Fruit fly (Drosophila melanogaster): ENCODE measurements around the gene CG32263.

CG32263 gene

DNA sequence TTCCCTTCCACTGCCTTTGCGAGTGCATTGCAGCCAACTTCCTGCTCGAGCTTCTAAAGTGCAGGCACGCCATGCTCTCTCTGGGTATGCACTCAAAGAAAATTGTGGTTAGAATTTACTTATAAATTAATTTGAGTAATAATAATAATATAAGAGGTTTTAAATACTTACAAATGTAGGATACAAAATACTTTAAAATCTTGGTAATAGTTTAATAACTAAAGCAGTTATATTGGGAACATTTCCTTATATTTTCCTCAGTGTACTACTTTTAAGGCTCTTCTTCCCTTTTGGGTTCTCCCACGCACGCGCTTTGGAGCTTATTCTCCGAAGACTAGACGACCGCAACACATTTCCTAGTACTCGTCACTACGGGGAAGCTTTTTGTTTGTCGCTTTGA is 15.6 kb upstream of the CG32263 start (continued):
- TF ChIP-seq Hr83 (GFP tag; optimal IDR thresholded peaks at IDR 0.05; ENCODE audit: poor library complexity, severe bottlenecking) = no peak
- no peak for TF ChIP-seq GATAd (GFP tag; optimal IDR thresholded peaks at IDR 0.05)
- no peak for TF ChIP-seq woc (GFP tag; optimal IDR thresholded peaks at IDR 0.05)
- TF ChIP-seq Mio (GFP tag; optimal IDR thresholded peaks at IDR 0.05) = no peak
- TF ChIP-seq jim (GFP tag; optimal IDR thresholded peaks at IDR 0.05) = no peak
- TF ChIP-seq Dif (GFP tag; optimal IDR thresholded peaks at IDR 0.05; ENCODE audit: partially characterized antibody) = no peak

DNA sequence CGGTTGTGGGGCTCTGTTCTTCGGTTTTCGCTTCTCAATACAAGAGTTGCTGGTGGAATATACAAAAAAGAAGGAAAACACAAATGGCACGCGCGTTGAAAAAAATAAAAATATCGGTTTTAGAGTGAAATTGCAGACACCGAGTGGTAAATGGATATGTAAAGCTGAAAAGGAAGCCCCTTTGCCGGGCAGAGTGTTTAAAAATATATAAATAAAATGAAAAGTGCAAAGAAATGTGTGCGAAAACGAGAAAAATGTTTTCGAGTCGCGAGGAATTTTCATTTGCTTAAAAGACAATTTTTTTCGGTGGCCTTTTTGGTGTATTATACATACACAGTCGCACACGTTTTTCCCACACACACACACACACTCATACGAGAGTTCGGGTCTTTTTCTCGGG is 15.0 kb upstream of the CG32263 start:
- TF ChIP-seq dmrt93B (GFP tag; optimal IDR thresholded peaks at IDR 0.05) = no peak
- TF ChIP-seq HLH106 (tag; optimal IDR thresholded peaks at IDR 0.05) = no peak
- TF ChIP-seq pan (optimal IDR thresholded peaks at IDR 0.05) = no peak
- TF ChIP-seq dl (GFP tag; optimal IDR thresholded peaks at IDR 0.05; ENCODE audit: insufficient read depth in 1 of 2, partially characterized antibody in 2 of 2) = no peak
- no peak for TF ChIP-seq woc (GFP tag; optimal IDR thresholded peaks at IDR 0.05)
- TF ChIP-seq lola (GFP tag; optimal IDR thresholded peaks at IDR 0.05) = no peak
- no peak for TF ChIP-seq Mio (GFP tag; optimal IDR thresholded peaks at IDR 0.05)
- TF ChIP-seq Vsx2 (GFP tag; optimal IDR thresholded peaks at IDR 0.05; ENCODE audit: partially characterized antibody) = no peak
- TF ChIP-seq fru (GFP tag; optimal IDR thresholded peaks at IDR 0.05) = no peak
- TF ChIP-seq Dfd (GFP tag; optimal IDR thresholded peaks at IDR 0.05) = no peak
- no peak for TF ChIP-seq CrebA (GFP tag; optimal IDR thresholded peaks at IDR 0.05; ENCODE audit: borderline replicate concordance)
- TF ChIP-seq N (GFP tag; optimal IDR thresholded peaks at IDR 0.05) = no peak
- no peak for TF ChIP-seq brk (GFP tag; optimal IDR thresholded peaks at IDR 0.05)
- TF ChIP-seq Abd-B (GFP tag; optimal IDR thresholded peaks at IDR 0.05) = no peak
- no peak for TF ChIP-seq sv (GFP tag; optimal IDR thresholded peaks at IDR 0.05)

DNA sequence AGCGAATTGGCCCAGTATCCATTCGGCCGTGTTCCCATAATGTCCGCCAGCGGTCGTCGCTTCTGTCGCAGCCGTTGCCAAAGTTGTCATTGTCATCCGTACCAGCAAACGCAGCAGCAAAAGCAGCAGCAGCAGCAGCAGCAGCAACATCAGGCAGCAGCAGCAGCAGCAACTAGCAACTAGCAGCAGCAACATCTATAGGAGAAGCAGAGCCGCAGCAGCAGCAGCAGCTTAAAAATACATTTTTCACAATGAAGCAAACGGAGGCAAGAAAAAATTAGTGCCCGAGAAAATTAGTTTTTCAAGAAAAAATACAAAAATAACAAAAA is 14.5 kb upstream of the CG32263 start:
- peak; percentile 85 for TF ChIP-seq Dfd (GFP tag; optimal IDR thresholded peaks at IDR 0.05)
- no peak for TF ChIP-seq lola (GFP tag; optimal IDR thresholded peaks at IDR 0.05)
- TF ChIP-seq fru (GFP tag; optimal IDR thresholded peaks at IDR 0.05) = no peak

DNA sequence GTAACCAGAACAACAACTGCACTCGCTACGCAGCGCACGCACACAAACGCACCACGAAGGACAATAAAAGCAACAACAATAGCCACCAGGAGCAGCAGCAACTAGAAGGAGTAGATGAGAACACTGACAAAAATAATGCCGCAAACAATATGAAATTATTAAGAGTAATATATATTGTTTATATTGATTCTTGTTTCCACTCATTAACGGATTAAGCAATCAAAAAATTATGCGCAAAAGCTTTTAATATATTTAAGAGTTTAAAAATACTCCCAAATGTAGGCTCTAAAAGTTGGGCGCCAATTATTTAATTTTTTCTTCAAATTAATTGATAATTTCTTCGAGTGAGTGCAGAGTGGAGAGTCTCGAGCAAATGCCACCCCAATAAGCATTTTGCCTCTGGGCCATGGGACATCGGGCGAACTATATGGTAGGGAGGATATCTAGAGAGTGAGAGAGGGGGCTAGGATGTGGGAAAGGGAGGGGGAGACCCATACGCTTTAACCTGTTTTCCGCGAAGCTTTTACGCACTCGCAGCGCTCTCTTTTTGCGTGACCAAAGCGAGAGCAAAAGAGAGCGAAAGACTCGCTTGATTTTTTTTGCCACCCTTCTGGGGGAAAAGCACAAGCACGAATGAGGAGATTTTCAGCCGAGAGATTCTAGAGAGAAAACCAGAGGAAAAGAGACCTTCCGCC is 14.0 kb upstream of the CG32263 start, which contains the start of gene Rdh:
Rdh (plus strand) TSS at position 660 of the 695 bp plus-strand sequence.
- TF ChIP-seq Sp1 (GFP tag; optimal IDR thresholded peaks at IDR 0.05) = peak; percentile 40
- peak; percentile 48 for TF ChIP-seq psq (GFP tag; optimal IDR thresholded peaks at IDR 0.05)
- TF ChIP-seq HLH106 (tag; optimal IDR thresholded peaks at IDR 0.05) = peak; percentile 32
- peak; percentile 32 for TF ChIP-seq Dif (GFP tag; optimal IDR thresholded peaks at IDR 0.05; ENCODE audit: partially characterized antibody)
- no peak for TF ChIP-seq Rel (GFP tag; optimal IDR thresholded peaks at IDR 0.05)
- TF ChIP-seq Rel (tag; optimal IDR thresholded peaks at IDR 0.05) = no peak
- no peak for TF ChIP-seq Jra (GFP tag; optimal IDR thresholded peaks at IDR 0.05)
- peak; percentile 9 for TF ChIP-seq br (GFP tag; optimal IDR thresholded peaks at IDR 0.05)
- TF ChIP-seq Hr78 (GFP tag; optimal IDR thresholded peaks at IDR 0.05) = no peak
- peak; percentile 13 for TF ChIP-seq Dfd (GFP tag; optimal IDR thresholded peaks at IDR 0.05)
- TF ChIP-seq dl (GFP tag; optimal IDR thresholded peaks at IDR 0.05; ENCODE audit: insufficient read depth in 1 of 2, partially characterized antibody in 2 of 2) = peak in 1 of 2 experiments; percentile 56
- peak; percentile 54 for TF ChIP-seq rgr (GFP tag; optimal IDR thresholded peaks at IDR 0.05)
- no peak for TF ChIP-seq CG9705 (GFP tag; optimal IDR thresholded peaks at IDR 0.05)
- no peak for TF ChIP-seq Abd-B (GFP tag; optimal IDR thresholded peaks at IDR 0.05)
- TF ChIP-seq h (GFP tag; optimal IDR thresholded peaks at IDR 0.05) = peak; percentile 50
- TF ChIP-seq dsf (GFP tag; optimal IDR thresholded peaks at IDR 0.05; ENCODE audit: borderline replicate concordance) = no peak
- TF ChIP-seq dmrt93B (GFP tag; optimal IDR thresholded peaks at IDR 0.05) = peak; percentile 15
- TF ChIP-seq CG32264 (GFP tag; optimal IDR thresholded peaks at IDR 0.05) = no peak
- no peak for TF ChIP-seq N (GFP tag; optimal IDR thresholded peaks at IDR 0.05)
- TF ChIP-seq foxo (GFP tag; optimal IDR thresholded peaks at IDR 0.05) = peak in 1 of 2 experiments; percentile 51
- TF ChIP-seq Hr83 (GFP tag; optimal IDR thresholded peaks at IDR 0.05; ENCODE audit: poor library complexity, severe bottlenecking) = no peak
- peak; percentile 68 for TF ChIP-seq OdsH (GFP tag; optimal IDR thresholded peaks at IDR 0.05)
- no peak for TF ChIP-seq Myc (optimal IDR thresholded peaks at IDR 0.05)
- TF ChIP-seq GATAd (GFP tag; optimal IDR thresholded peaks at IDR 0.05) = no peak
- TF ChIP-seq jim (GFP tag; optimal IDR thresholded peaks at IDR 0.05) = no peak
- TF ChIP-seq fru (GFP tag; optimal IDR thresholded peaks at IDR 0.05) = peak; percentile 51
- TF ChIP-seq ey (GFP tag; optimal IDR thresholded peaks at IDR 0.05) = peak; percentile 38
- TF ChIP-seq pan (optimal IDR thresholded peaks at IDR 0.05) = no peak
- TF ChIP-seq lola (GFP tag; optimal IDR thresholded peaks at IDR 0.05) = no peak
- no peak for TF ChIP-seq tai (GFP tag; optimal IDR thresholded peaks at IDR 0.05)
- TF ChIP-seq Mio (GFP tag; optimal IDR thresholded peaks at IDR 0.05) = no peak
- no peak for TF ChIP-seq Vsx2 (GFP tag; optimal IDR thresholded peaks at IDR 0.05; ENCODE audit: partially characterized antibody)
- no peak for TF ChIP-seq CrebA (GFP tag; optimal IDR thresholded peaks at IDR 0.05; ENCODE audit: borderline replicate concordance)
- TF ChIP-seq usp (GFP tag; optimal IDR thresholded peaks at IDR 0.05) = no peak
- TF ChIP-seq Hnf4 (GFP tag; optimal IDR thresholded peaks at IDR 0.05) = no peak
- no peak for TF ChIP-seq woc (GFP tag; optimal IDR thresholded peaks at IDR 0.05)
- TF ChIP-seq brk (GFP tag; optimal IDR thresholded peaks at IDR 0.05) = peak; percentile 24
- no peak for TF ChIP-seq sage (GFP tag; optimal IDR thresholded peaks at IDR 0.05)
- peak; percentile 45 for TF ChIP-seq sv (GFP tag; optimal IDR thresholded peaks at IDR 0.05)

Data from whole organism, wandering third instar larva.